Fruit fly (Drosophila melanogaster) ovary, adult (tissue): ENCODE measurements around the gene CG3703.

Source experiments
- CG17801 ChIP-seq: fragments of 200-800 bp; optimal IDR thresholded peaks from 2 replicates; lab custom pipeline; 2019; ENCODE audit warnings: missing biosample characterization, mild to moderate bottlenecking, missing genetic modification characterization, moderate library complexity; ENCODE audit not compliant: partially characterized antibody

The CG3703 gene

dm6 chrX:945446-946013 is at the start of gene CG3703:
TSS of gene CG3703 (minus strand) at chrX:945773.
- TF ChIP-seq CG17801 (GFP tag; lab: Kevin White, UChicago): no peak

DNA sequence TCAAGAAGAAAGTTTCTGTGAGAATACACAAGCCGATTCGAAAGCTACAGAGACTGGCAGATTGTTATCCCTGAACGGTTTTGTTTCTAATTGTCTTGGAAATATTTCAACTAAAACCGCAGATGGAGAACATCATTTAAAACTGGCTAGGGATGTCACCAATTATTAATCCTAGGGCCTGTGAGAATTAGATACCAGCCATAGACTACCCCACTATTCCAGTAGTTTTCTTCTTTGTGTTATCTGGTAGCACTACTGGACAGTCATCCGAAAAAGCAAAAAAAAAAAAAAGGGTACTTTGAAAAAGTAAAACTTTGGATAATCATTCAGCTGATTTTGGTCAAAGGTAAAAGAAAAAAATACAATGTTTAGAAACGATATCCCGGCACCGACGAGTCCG is 44.6 kb upstream of the CG3703 start, which contains the start of gene CG18823:
TSS of gene CG18823 (plus strand) at position 301 of the 400 bp plus-strand sequence.
- TF ChIP-seq CG17801 (GFP tag; lab: Kevin White, UChicago): no peak

- TF ChIP-seq CG17801 (GFP tag; lab: Kevin White, UChicago): no peak
Observed at dm6 chrX:985911-986310, 40.3 kb upstream of the CG3703 start.

- TF ChIP-seq CG17801 (GFP tag; lab: Kevin White, UChicago): no peak
Observed at dm6 chrX:966818-967217, 21.2 kb upstream of the CG3703 start.

- no peak for TF ChIP-seq CG17801 (GFP tag; lab: Kevin White, UChicago)
Observed at dm6 chrX:964012-964411, 18.4 kb upstream of the CG3703 start.

DNA sequence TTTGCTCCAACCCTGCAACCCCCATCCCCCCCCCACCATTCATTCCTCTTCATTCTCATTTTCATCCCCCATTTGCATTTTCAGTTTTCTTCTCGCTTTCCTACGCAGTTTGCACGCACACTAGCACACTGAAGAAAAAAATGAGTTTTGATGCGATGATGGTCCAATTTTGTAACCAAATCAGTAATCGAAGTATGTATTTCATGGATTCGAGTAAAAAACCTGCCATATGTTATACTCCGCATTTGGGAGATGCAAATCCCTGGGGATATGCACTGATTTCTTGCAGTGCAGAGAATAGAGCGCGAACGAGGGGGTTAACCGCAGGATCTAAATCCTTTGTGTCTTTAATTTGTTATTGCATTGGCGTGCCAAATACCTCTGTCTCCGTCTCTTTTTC is 10.3 kb upstream of the CG3703 start:
- no peak for TF ChIP-seq CG17801 (GFP tag; lab: Kevin White, UChicago)

DNA sequence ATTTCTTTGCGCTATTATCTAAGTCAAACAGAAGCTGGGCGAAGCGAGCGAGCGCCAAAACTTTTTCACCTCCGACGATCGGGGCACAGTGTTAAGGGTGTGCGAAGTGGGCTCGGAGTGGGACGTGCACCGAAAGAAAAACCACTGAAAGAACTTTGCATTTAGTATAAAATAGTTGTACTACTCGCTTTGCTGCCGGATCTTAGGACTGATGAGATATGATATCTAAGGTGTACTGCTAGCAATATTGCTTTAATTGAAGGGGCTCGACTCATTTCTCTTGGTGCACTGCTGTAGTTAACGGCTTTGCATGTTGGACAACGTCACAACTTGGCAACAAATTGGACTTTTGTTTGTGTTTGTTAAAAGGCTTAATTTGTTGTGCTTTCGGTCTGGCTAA is 8.2 kb upstream of the CG3703 start:
- no peak for TF ChIP-seq CG17801 (GFP tag; lab: Kevin White, UChicago)

dm6 chrX:951800-952199 is 6.2 kb upstream of the CG3703 start, which contains the start of gene CG3690:
TSS of gene CG3690 (minus strand) at chrX:951900.
- no peak for TF ChIP-seq CG17801 (GFP tag; lab: Kevin White, UChicago)

dm6 chrX:948285-948556 is 2.6 kb upstream of the CG3703 start:
- no peak for TF ChIP-seq CG17801 (GFP tag; lab: Kevin White, UChicago)

- no peak for TF ChIP-seq CG17801 (GFP tag; lab: Kevin White, UChicago)
Observed at dm6 chrX:947450-948284, 2.1 kb upstream of the CG3703 start, which contains the start of gene CG3699. TSS of gene CG3699 (minus strand) at chrX:947500.

DNA sequence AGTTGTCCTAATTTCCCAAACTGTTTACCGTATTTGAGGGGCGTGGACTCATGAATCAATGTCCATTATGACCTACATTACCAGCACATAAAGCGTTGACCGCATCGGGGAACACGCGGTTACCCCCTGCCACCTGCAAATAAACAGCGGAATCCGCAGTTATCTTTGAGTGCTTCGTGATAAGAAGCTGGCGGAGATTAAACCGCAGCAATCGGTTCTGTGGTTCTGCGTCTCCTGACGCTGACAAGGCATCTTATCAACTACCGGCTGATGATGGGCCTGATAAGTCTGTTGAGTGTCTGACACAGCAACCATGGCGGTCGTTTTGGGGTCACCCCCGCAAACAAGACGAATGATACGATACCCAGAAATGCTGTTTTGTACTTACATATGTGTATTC is 589 bp upstream of the CG3703 start:
- no peak for TF ChIP-seq CG17801 (GFP tag; lab: Kevin White, UChicago)

- TF ChIP-seq CG17801 (GFP tag; lab: Kevin White, UChicago): peak; percentile 24
Observed at dm6 chrX:940580-941184, 4.9 kb downstream of the CG3703 start, which contains the start of the genes CG3704 and mus81. TSS of gene CG3704 (minus strand) at chrX:940805. TSS of gene mus81 (plus strand) at chrX:941075.

dm6 chrX:935901-936207 is 9.7 kb downstream of the CG3703 start:
- no peak for TF ChIP-seq CG17801 (GFP tag; lab: Kevin White, UChicago)

dm6 chrX:935049-935900 is 10.3 kb downstream of the CG3703 start, which contains the start of gene TRAM:
TSS of gene TRAM (plus strand) at chrX:935232.
- peak; percentile 95 for TF ChIP-seq CG17801 (GFP tag; lab: Kevin White, UChicago)

DNA sequence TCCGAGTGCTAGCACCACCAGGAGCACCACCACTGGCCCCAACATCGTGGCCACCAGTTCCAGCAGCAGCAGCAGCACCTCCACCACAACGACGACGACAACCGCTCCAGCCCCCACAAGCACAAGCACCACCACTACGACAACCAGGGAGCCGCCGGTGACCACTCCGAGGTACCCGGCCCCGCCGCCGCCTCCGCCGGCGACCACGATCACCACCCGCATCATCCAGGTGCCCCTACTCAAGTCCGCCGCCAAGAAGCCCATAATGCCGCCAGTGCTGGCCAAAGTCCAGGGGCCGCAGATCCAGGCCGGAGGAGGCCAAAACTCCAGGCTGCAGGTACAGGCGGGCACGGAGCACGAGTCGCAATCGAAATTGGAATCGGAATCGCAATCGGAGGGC is 11.6 kb downstream of the CG3703 start:
- TF ChIP-seq CG17801 (GFP tag; lab: Kevin White, UChicago): no peak
